Fruit fly (Drosophila melanogaster) whole organism, wandering third instar larva: ENCODE results near the gene CG16890.

Experiments used
- Abd-B ChIP-seq: fragments of >200 bp; optimal IDR thresholded peaks from 2 replicates; lab custom pipeline; 2017; ENCODE audit warnings: missing biosample characterization, missing genetic modification characterization
- CG9705 ChIP-seq: fragments of 200-800 bp; sonication (Bioruptor generic); optimal IDR thresholded peaks from 2 replicates; lab custom pipeline; 2018; ENCODE audit warnings: missing biosample characterization, mild to moderate bottlenecking, missing genetic modification characterization
- GATAd ChIP-seq: sonication (Bioruptor generic); optimal IDR thresholded peaks from 2 replicates; lab custom pipeline; 2016; ENCODE audit warnings: missing biosample characterization, missing genetic modification characterization
- Mio ChIP-seq: sonication (Bioruptor generic); optimal IDR thresholded peaks from 2 replicates; lab custom pipeline; 2016; ENCODE audit warnings: missing biosample characterization, missing genetic modification characterization
- Myc ChIP-seq: fragments of >200 bp; optimal IDR thresholded peaks from 2 replicates; lab custom pipeline; 2017
- OdsH ChIP-seq: fragments of 200-800 bp; sonication (Bioruptor generic); optimal IDR thresholded peaks from 2 replicates; lab custom pipeline; 2016; ENCODE audit warnings: missing biosample characterization, mild to moderate bottlenecking, missing genetic modification characterization
- Rel ChIP-seq, 2 experiments: fragments of 200-800 bp; sonication (Bioruptor generic) in 1 of 2; optimal IDR thresholded peaks; 2 replicates in 1 of 2; 3 replicates in 1 of 2; lab custom pipeline; 2016 to 2019; ENCODE audit warnings: mild to moderate bottlenecking in 2 of 2, missing biosample characterization in 2 of 2, missing genetic modification characterization in 2 of 2, moderate library complexity in 1 of 2
- Sp1 ChIP-seq: fragments of 200-800 bp; sonication (Bioruptor generic); optimal IDR thresholded peaks from 3 replicates; lab custom pipeline; 2019; ENCODE audit warnings: missing biosample characterization, mild to moderate bottlenecking, missing genetic modification characterization, moderate library complexity
- Vsx2 ChIP-seq: fragments of 200-300, 225-300 bp; sonication (Bioruptor generic); optimal IDR thresholded peaks from 2 replicates; lab custom pipeline; 2018; ENCODE audit warnings: missing biosample characterization, missing genetic modification characterization; ENCODE audit not compliant: partially characterized antibody
- br ChIP-seq: fragments of 200-800 bp; sonication (Bioruptor generic); optimal IDR thresholded peaks from 2 replicates; lab custom pipeline; 2016; ENCODE audit warnings: missing biosample characterization, missing genetic modification characterization
- dmrt93B ChIP-seq: fragments of 200-800 bp; sonication (Bioruptor generic); optimal IDR thresholded peaks from 2 replicates; lab custom pipeline; 2018; ENCODE audit warnings: missing biosample characterization, mild to moderate bottlenecking, missing genetic modification characterization
- dsf ChIP-seq: sonication (Bioruptor generic); optimal IDR thresholded peaks from 2 replicates; lab custom pipeline; 2016; ENCODE audit warnings: missing biosample characterization, missing genetic modification characterization, borderline replicate concordance
- ey ChIP-seq: fragments of 200-800 bp; sonication (Bioruptor generic); optimal IDR thresholded peaks from 2 replicates; lab custom pipeline; 2016; ENCODE audit warnings: missing biosample characterization, missing genetic modification characterization
- foxo ChIP-seq, 2 experiments: fragments of 200-800 bp; sonication (Bioruptor generic); optimal IDR thresholded peaks; 2 replicates in 1 of 2; 3 replicates in 1 of 2; lab custom pipeline; 2016 to 2017; ENCODE audit warnings: missing biosample characterization in 2 of 2, missing genetic modification characterization in 2 of 2
- h ChIP-seq: fragments of 200-800 bp; sonication (Bioruptor generic); optimal IDR thresholded peaks from 3 replicates; lab custom pipeline; 2016; ENCODE audit warnings: missing biosample characterization, mild to moderate bottlenecking, missing genetic modification characterization
- jim ChIP-seq: fragments of 175-275, 200-325 bp; sonication (Bioruptor generic); optimal IDR thresholded peaks from 2 replicates; lab custom pipeline; 2016; ENCODE audit warnings: missing biosample characterization, mild to moderate bottlenecking, missing genetic modification characterization
- lola ChIP-seq: fragments of >200 bp; optimal IDR thresholded peaks from 2 replicates; lab custom pipeline; 2017; ENCODE audit warnings: missing biosample characterization, missing genetic modification characterization
- pan ChIP-seq: fragments of >200 bp; optimal IDR thresholded peaks from 2 replicates; lab custom pipeline; 2017
- psq ChIP-seq: fragments of 200-800 bp; sonication (Bioruptor generic); optimal IDR thresholded peaks from 3 replicates; lab custom pipeline; 2017; ENCODE audit warnings: missing biosample characterization, mild to moderate bottlenecking, missing genetic modification characterization, moderate library complexity
- sv ChIP-seq: fragments of 200-800 bp; sonication (Bioruptor generic); optimal IDR thresholded peaks from 3 replicates; lab custom pipeline; 2016; ENCODE audit warnings: missing biosample characterization, missing genetic modification characterization
- tai ChIP-seq: sonication (Bioruptor generic); optimal IDR thresholded peaks from 2 replicates; lab custom pipeline; 2016; ENCODE audit warnings: missing biosample characterization, missing genetic modification characterization

The CG16890 gene

dm6 chr2L:13763144-13763543 lies 21.0 kb downstream of the CG16890 start:
- TF ChIP-seq dmrt93B (GFP tag; lab: Kevin White, UChicago) (no peak), sv (GFP tag; lab: Kevin White, UChicago) (no peak), Rel (GFP tag; optimal IDR thresholded peaks at IDR 0.05; lab: Kevin White, UChicago) (no peak), Rel (tag; optimal IDR thresholded peaks at IDR 0.05; lab: Kevin White, UChicago) (no peak), lola (no peak), GATAd (no peak), pan (lab: Kevin White, UChicago) (no peak), Abd-B (GFP tag; lab: Kevin White, UChicago) (no peak), Myc (lab: Kevin White, UChicago) (no peak)

- TF ChIP-seq Mio (GFP tag; lab: Kevin White, UChicago) = no peak
Observed at dm6 chr2L:13746652-13747051, 37.5 kb downstream of the CG16890 start, which contains the start of gene TM9SF4. TM9SF4 (plus strand) TSS chr2L:13746952.

DNA sequence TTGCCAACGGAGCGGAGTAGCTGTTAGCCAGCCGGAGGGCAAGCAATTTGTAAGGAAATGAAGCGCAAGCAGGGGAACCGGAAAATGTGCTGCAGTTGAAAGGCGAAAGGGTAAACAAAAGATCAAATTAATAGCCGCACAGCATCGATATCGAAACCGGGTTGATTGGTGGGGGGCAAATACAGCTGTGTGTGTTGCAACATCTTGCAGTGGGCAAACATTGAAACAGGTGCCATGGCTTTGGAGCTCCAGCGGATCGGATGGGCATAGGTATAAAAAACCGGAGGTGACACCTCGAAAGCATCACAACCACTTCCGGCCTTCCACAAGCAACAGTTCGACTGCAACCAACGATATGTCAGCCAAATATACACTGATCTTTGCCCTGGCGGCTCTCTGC lies 48.3 kb downstream of the CG16890 start, which contains the start of gene nur:
Gene nur, plus strand, starts transcription at position 301 of the 400 bp plus-strand sequence.
- TF ChIP-seq h (GFP tag; lab: Kevin White, UChicago) = no peak
- no peak for TF ChIP-seq tai (GFP tag; lab: Kevin White, UChicago)
- no peak for TF ChIP-seq jim (GFP tag; lab: Kevin White, UChicago)
- TF ChIP-seq dsf (GFP tag; lab: Kevin White, UChicago) = no peak
- no peak for TF ChIP-seq Myc (lab: Kevin White, UChicago)
- no peak for TF ChIP-seq ey (GFP tag; lab: Kevin White, UChicago)
- TF ChIP-seq Rel (GFP tag; optimal IDR thresholded peaks at IDR 0.05; lab: Kevin White, UChicago) = no peak
- TF ChIP-seq Rel (tag; optimal IDR thresholded peaks at IDR 0.05; lab: Kevin White, UChicago) = no peak
- no peak for TF ChIP-seq br (GFP tag; lab: Kevin White, UChicago)
- TF ChIP-seq Vsx2 (GFP tag; lab: Kevin White, UChicago) = no peak
- no peak for TF ChIP-seq foxo (GFP tag; optimal IDR thresholded peaks at IDR 0.05; lab: Kevin White, UChicago)
- TF ChIP-seq, all 38 proteins: peak for 0

- no peak for TF ChIP-seq CG9705
- no peak for TF ChIP-seq Sp1 (GFP tag; lab: Kevin White, UChicago)
- no peak for TF ChIP-seq psq (GFP tag; lab: Kevin White, UChicago)
- TF ChIP-seq dmrt93B (GFP tag; lab: Kevin White, UChicago) = no peak
- no peak for TF ChIP-seq OdsH (GFP tag; lab: Kevin White, UChicago)
Observed at dm6 chr2L:13732287-13732686, 51.9 kb downstream of the CG16890 start.
